In genomic region chrX:5165037-5165436, ce11 we compare ENCODE assay signal across 3 worm cellular contexts.
TF ChIP-seq lines count a peak whose summit lies in the region.

mans-3 (plus strand) TSS chrX:5165395.

TF ChIP-seq in whole organism, L2 larva, 48 proteins besides CTCF, POLR2A, EP300 and RAD21 (continued from another document):
- TF ChIP-seq R02D3.7 (tag; optimal IDR thresholded peaks at IDR 0.05; lab: Kevin White, UChicago) (no peak), sma-9 (GFP tag; optimal IDR thresholded peaks at IDR 0.05; lab: Kevin White, UChicago) (peak; percentile 94), sma-9 (tag; optimal IDR thresholded peaks at IDR 0.05; lab: Kevin White, UChicago) (no peak), mbf-1 (tag; optimal IDR thresholded peaks at IDR 0.05; lab: Kevin White, UChicago) (no peak), mab-5 (tag; optimal IDR thresholded peaks at IDR 0.05; lab: Kevin White, UChicago) (peak; percentile 80), lin-39 (tag; optimal IDR thresholded peaks at IDR 0.05; lab: Kevin White, UChicago) (peak; percentile 23), dmd-4 (tag; optimal IDR thresholded peaks at IDR 0.05; lab: Kevin White, UChicago) (no peak), gmeb-1 (tag; optimal IDR thresholded peaks at IDR 0.05; lab: Kevin White, UChicago) (peak; percentile 85), peb-1 (tag; optimal IDR thresholded peaks at IDR 0.05; lab: Kevin White, UChicago) (no peak), F13H6.1 (tag; optimal IDR thresholded peaks at IDR 0.05; lab: Kevin White, UChicago) (peak; percentile 91), crh-2 (tag; optimal IDR thresholded peaks at IDR 0.05; lab: Kevin White, UChicago) (peak; percentile 98), Y55F3AM.14 (GFP tag; optimal IDR thresholded peaks at IDR 0.05; lab: Kevin White, UChicago) (peak; percentile 43), aly-2 (tag; optimal IDR thresholded peaks at IDR 0.05; lab: Kevin White, UChicago) (no peak), alr-1 (tag; optimal IDR thresholded peaks at IDR 0.05; lab: Kevin White, UChicago) (no peak), zag-1 (tag; optimal IDR thresholded peaks at IDR 0.05; lab: Kevin White, UChicago) (peak; percentile 81), lsy-2 (tag; optimal IDR thresholded peaks at IDR 0.05; lab: Kevin White, UChicago) (peak; percentile 77 to 93), nhr-129 (tag; optimal IDR thresholded peaks at IDR 0.05; lab: Kevin White, UChicago) (peak; percentile 93), egl-27 (tag; optimal IDR thresholded peaks at IDR 0.05; lab: Kevin White, UChicago) (peak; percentile 85), nhr-6 (tag; optimal IDR thresholded peaks at IDR 0.05; lab: Kevin White, UChicago) (peak; percentile 88), C34F6.9 (tag; optimal IDR thresholded peaks at IDR 0.05; lab: Kevin White, UChicago) (peak; percentile 92), ZK546.5 (tag; optimal IDR thresholded peaks at IDR 0.05; lab: Kevin White, UChicago) (no peak), lin-11 (tag; optimal IDR thresholded peaks at IDR 0.05; lab: Kevin White, UChicago) (peak; percentile 71)
TF ChIP-seq in whole organism, L2 larva: peak in this region for 29.

TF ChIP-seq in whole organism, L4 larva, 104 proteins besides CTCF, POLR2A, EP300 and RAD21 (continued from another document and continues in another):
- TF ChIP-seq nhr-10 (tag; optimal IDR thresholded peaks at IDR 0.05; lab: Kevin White, UChicago) = no peak
- TF ChIP-seq zfp-3 (GFP tag; conservative IDR thresholded peaks at IDR 0.05; lab: Robert Waterston, UW) = 0 out of 2 replicates have a peak, but pooled peaks have one; percentile 18
- TF ChIP-seq saeg-2 (GFP tag; IDR thresholded peaks at IDR 0.05; lab: Robert Waterston, UW) = 0 out of 2 replicates have a peak, but pooled peaks have one; percentile 35
- TF ChIP-seq egl-27 (tag; optimal IDR thresholded peaks at IDR 0.05; lab: Kevin White, UChicago) = no peak
- no peak for TF ChIP-seq snpc-4 (tag; optimal IDR thresholded peaks at IDR 0.05; lab: Kevin White, UChicago)
- TF ChIP-seq daf-19 (GFP tag; conservative IDR thresholded peaks at IDR 0.05; lab: Robert Waterston, UW) = no peak; the same call in 1 of the 2 replicates
- TF ChIP-seq mxl-2 (GFP tag; conservative IDR thresholded peaks at IDR 0.05; lab: Robert Waterston, UW) = peak; percentile 96
- no peak for TF ChIP-seq vab-7 (GFP tag; IDR thresholded peaks at IDR 0.05; lab: Robert Waterston, UW)
- no peak for TF ChIP-seq D1046.2 (GFP tag; IDR thresholded peaks at IDR 0.05; lab: Robert Waterston, UW)
- TF ChIP-seq spr-1 (tag; optimal IDR thresholded peaks at IDR 0.05; lab: Kevin White, UChicago) = peak; percentile 88
- no peak for TF ChIP-seq ces-1 (GFP tag; optimal IDR thresholded peaks at IDR 0.05; lab: Kevin White, UChicago)
- TF ChIP-seq dpl-1 (GFP tag; optimal IDR thresholded peaks at IDR 0.05; lab: Kevin White, UChicago) = peak; percentile 79
- peak; percentile 87 for TF ChIP-seq F37D6.2 (tag; optimal IDR thresholded peaks at IDR 0.05; lab: Kevin White, UChicago)
- no peak for TF ChIP-seq lin-15B (tag; optimal IDR thresholded peaks at IDR 0.05; lab: Kevin White, UChicago)
- no peak for TF ChIP-seq daf-12 (tag; optimal IDR thresholded peaks at IDR 0.05; lab: Kevin White, UChicago)
- peak; percentile 80 for TF ChIP-seq lin-13 (GFP tag; optimal IDR thresholded peaks at IDR 0.05; lab: Kevin White, UChicago)
- TF ChIP-seq tra-1 (GFP tag; IDR thresholded peaks at IDR 0.05; lab: Robert Waterston, UW) = peak; percentile 82
- peak; percentile 42 for TF ChIP-seq ceh-32 (tag; optimal IDR thresholded peaks at IDR 0.05; lab: Kevin White, UChicago; ENCODE audit: poor library complexity)
- TF ChIP-seq gei-8 (GFP tag; optimal IDR thresholded peaks at IDR 0.05; lab: Kevin White, UChicago) = peak; percentile 15
- no peak for TF ChIP-seq F26F4.8 (GFP tag; conservative IDR thresholded peaks at IDR 0.05; lab: Robert Waterston, UW)
- TF ChIP-seq dve-1 (tag; optimal IDR thresholded peaks at IDR 0.05; lab: Kevin White, UChicago; ENCODE audit: insufficient read depth) = peak; percentile 99
- no peak for TF ChIP-seq unc-39 (tag; optimal IDR thresholded peaks at IDR 0.05; lab: Kevin White, UChicago)
- no peak for TF ChIP-seq nhr-76 (tag; optimal IDR thresholded peaks at IDR 0.05; lab: Kevin White, UChicago)
- TF ChIP-seq dmd-6 (GFP tag; IDR thresholded peaks at IDR 0.05; lab: Robert Waterston, UW) = peak; percentile 95
- TF ChIP-seq ztf-7 (tag; optimal IDR thresholded peaks at IDR 0.05; lab: Kevin White, UChicago) = peak; percentile 25
- peak; percentile 68 for TF ChIP-seq attf-4 (tag; optimal IDR thresholded peaks at IDR 0.05; lab: Kevin White, UChicago)
- peak; percentile 81 for TF ChIP-seq nhr-42 (GFP tag; IDR thresholded peaks at IDR 0.05; lab: Robert Waterston, UW)
- TF ChIP-seq zip-11 (GFP tag; IDR thresholded peaks at IDR 0.05; lab: Robert Waterston, UW) = no peak
- peak; percentile 73 for TF ChIP-seq lin-29 (GFP tag; IDR thresholded peaks at IDR 0.05; lab: Robert Waterston, UW)
- TF ChIP-seq aha-1 (tag; lab: Kevin White, UChicago) = peak; percentile 96
- TF ChIP-seq Y75B8A.6 (GFP tag; IDR thresholded peaks at IDR 0.05; lab: Robert Waterston, UW) = no peak
- no peak for TF ChIP-seq mdt-29 (GFP tag; IDR thresholded peaks at IDR 0.05; lab: Robert Waterston, UW)
- TF ChIP-seq skn-1 (tag; optimal IDR thresholded peaks at IDR 0.05; lab: Kevin White, UChicago) = no peak
- TF ChIP-seq nhr-77 (tag; optimal IDR thresholded peaks at IDR 0.05; lab: Kevin White, UChicago) = peak; percentile 92
- TF ChIP-seq lin-38 (GFP tag; IDR thresholded peaks at IDR 0.05; lab: Robert Waterston, UW) = no peak
- TF ChIP-seq nhr-102 (tag; optimal IDR thresholded peaks at IDR 0.05; lab: Kevin White, UChicago) = peak; percentile 94
- TF ChIP-seq duxl-1 (tag; optimal IDR thresholded peaks at IDR 0.05; lab: Kevin White, UChicago; ENCODE audit: poor library complexity) = peak; percentile 84
- no peak for TF ChIP-seq zag-1 (tag; optimal IDR thresholded peaks at IDR 0.05; lab: Kevin White, UChicago)
- peak; percentile 42 for TF ChIP-seq jun-1 (tag; optimal IDR thresholded peaks at IDR 0.05; lab: Kevin White, UChicago)
- TF ChIP-seq F44E2.7 (GFP tag; IDR thresholded peaks at IDR 0.05; lab: Robert Waterston, UW) = no peak
- TF ChIP-seq php-3 (GFP tag; IDR thresholded peaks at IDR 0.05; lab: Robert Waterston, UW) = no peak; the same call in 1 of the 2 replicates
- peak; percentile 81; the same call in 1 of the 2 replicates for TF ChIP-seq ceh-20 (GFP tag; IDR thresholded peaks at IDR 0.05; lab: Robert Waterston, UW)
- TF ChIP-seq ztf-11 (tag; optimal IDR thresholded peaks at IDR 0.05; lab: Kevin White, UChicago) = no peak
- no peak for TF ChIP-seq unc-130 (GFP tag; optimal IDR thresholded peaks at IDR 0.05; lab: Kevin White, UChicago)
- TF ChIP-seq unc-62 (GFP tag; optimal IDR thresholded peaks at IDR 0.05 in 1 of 2; lab: Kevin White, UChicago) = peak in 1 of 2 experiments; percentile 84
- no peak for TF ChIP-seq unc-62 (tag; optimal IDR thresholded peaks at IDR 0.05; lab: Kevin White, UChicago)
- no peak for TF ChIP-seq F49E8.2 (tag; optimal IDR thresholded peaks at IDR 0.05; lab: Kevin White, UChicago; ENCODE audit: borderline replicate concordance)
- TF ChIP-seq F10B5.3 (tag; optimal IDR thresholded peaks at IDR 0.05; lab: Kevin White, UChicago) = no peak
- no peak for TF ChIP-seq R02D3.7 (tag; optimal IDR thresholded peaks at IDR 0.05; lab: Kevin White, UChicago)
- TF ChIP-seq ctbp-1 (GFP tag; IDR thresholded peaks at IDR 0.05; lab: Robert Waterston, UW) = no peak; the same call in 1 of the 2 replicates
- TF ChIP-seq T20F7.1 (GFP tag; optimal IDR thresholded peaks at IDR 0.05; lab: Kevin White, UChicago) = peak; percentile 84
- no peak for TF ChIP-seq lin-39 (tag; optimal IDR thresholded peaks at IDR 0.05; lab: Kevin White, UChicago)
- no peak for TF ChIP-seq tag-97 (GFP tag; IDR thresholded peaks at IDR 0.05; lab: Robert Waterston, UW)
- TF ChIP-seq hlh-11 (tag; optimal IDR thresholded peaks at IDR 0.05; lab: Kevin White, UChicago) = peak; percentile 98
- TF ChIP-seq madf-5 (GFP tag; IDR thresholded peaks at IDR 0.05; lab: Robert Waterston, UW) = no peak
- peak; percentile 74 for TF ChIP-seq nhr-25 (tag; optimal IDR thresholded peaks at IDR 0.05; lab: Kevin White, UChicago; ENCODE audit: borderline replicate concordance, insufficient read depth)

TF ChIP-seq in whole organism, late embryonic, 69 proteins besides CTCF, POLR2A, EP300 and RAD21 (continued from another document):
- peak; percentile 7 for TF ChIP-seq Y22D7AL.16 (tag; optimal IDR thresholded peaks at IDR 0.05; lab: Kevin White, UChicago)
- TF ChIP-seq eyg-1 (tag; optimal IDR thresholded peaks at IDR 0.05; lab: Kevin White, UChicago) = peak; percentile 38
- TF ChIP-seq ceh-45 (GFP tag; IDR thresholded peaks at IDR 0.05; lab: Robert Waterston, UW) = peak; percentile 28; the same call in 1 of the 2 replicates
- peak; percentile 39 for TF ChIP-seq ets-4 (tag; optimal IDR thresholded peaks at IDR 0.05; lab: Kevin White, UChicago)
- TF ChIP-seq dmd-4 (tag; optimal IDR thresholded peaks at IDR 0.05; lab: Kevin White, UChicago; ENCODE audit: borderline replicate concordance) = peak; percentile 51
- peak; percentile 54 for TF ChIP-seq sox-4 (tag; optimal IDR thresholded peaks at IDR 0.05; lab: Kevin White, UChicago)
- peak; percentile 76 for TF ChIP-seq sdc-2 (tag; optimal IDR thresholded peaks at IDR 0.05; lab: Kevin White, UChicago)
- TF ChIP-seq dve-1 (tag; optimal IDR thresholded peaks at IDR 0.05; lab: Kevin White, UChicago) = peak; percentile 49
- peak; percentile 76 for TF ChIP-seq unc-42 (tag; optimal IDR thresholded peaks at IDR 0.05; lab: Kevin White, UChicago)
- peak; percentile 91 for TF ChIP-seq nfya-1 (tag; optimal IDR thresholded peaks at IDR 0.05; lab: Kevin White, UChicago)
- TF ChIP-seq unc-55 (GFP tag; optimal IDR thresholded peaks at IDR 0.05; lab: Kevin White, UChicago) = peak; percentile 72
- peak; percentile 65 for TF ChIP-seq unc-86 (tag; optimal IDR thresholded peaks at IDR 0.05; lab: Kevin White, UChicago)
- no peak for TF ChIP-seq ceh-9 (tag; optimal IDR thresholded peaks at IDR 0.05; lab: Kevin White, UChicago)
- TF ChIP-seq ceh-14 (tag; optimal IDR thresholded peaks at IDR 0.05; lab: Kevin White, UChicago) = peak; percentile 39
- peak; percentile 23 for TF ChIP-seq lin-11 (tag; optimal IDR thresholded peaks at IDR 0.05; lab: Kevin White, UChicago)
- TF ChIP-seq syd-9 (tag; optimal IDR thresholded peaks at IDR 0.05; lab: Kevin White, UChicago) = peak; percentile 73
- peak; percentile 44 for TF ChIP-seq T23F11.4 (GFP tag; optimal IDR thresholded peaks at IDR 0.05; lab: Kevin White, UChicago)
- peak; percentile 76 for TF ChIP-seq hlh-30 (tag; optimal IDR thresholded peaks at IDR 0.05; lab: Kevin White, UChicago; ENCODE audit: insufficient read depth)
- peak; percentile 44 for TF ChIP-seq pros-1 (tag; optimal IDR thresholded peaks at IDR 0.05; lab: Kevin White, UChicago)
- TF ChIP-seq F13H6.1 (tag; optimal IDR thresholded peaks at IDR 0.05; lab: Kevin White, UChicago) = peak; percentile 53
- TF ChIP-seq hlh-6 (tag; optimal IDR thresholded peaks at IDR 0.05; lab: Kevin White, UChicago) = no peak
- peak; percentile 60 for TF ChIP-seq unc-3 (GFP tag; conservative IDR thresholded peaks at IDR 0.05; lab: Robert Waterston, UW)
- peak; percentile 47 for TF ChIP-seq unc-3 (tag; optimal IDR thresholded peaks at IDR 0.05; lab: Kevin White, UChicago)
- peak; percentile 69 for TF ChIP-seq ceh-34 (tag; optimal IDR thresholded peaks at IDR 0.05; lab: Kevin White, UChicago)
- peak; percentile 79 for TF ChIP-seq tbx-2 (tag; optimal IDR thresholded peaks at IDR 0.05; lab: Kevin White, UChicago)
- TF ChIP-seq mec-3 (tag; optimal IDR thresholded peaks at IDR 0.05; lab: Kevin White, UChicago; ENCODE audit: borderline replicate concordance) = no peak
- TF ChIP-seq fkh-6 (tag; optimal IDR thresholded peaks at IDR 0.05; lab: Kevin White, UChicago) = peak; percentile 16
- peak; percentile 44 for TF ChIP-seq nhr-232 (tag; optimal IDR thresholded peaks at IDR 0.05; lab: Kevin White, UChicago)
- peak; percentile 29 for TF ChIP-seq ceh-6 (GFP tag; optimal IDR thresholded peaks at IDR 0.05; lab: Kevin White, UChicago)
- TF ChIP-seq ceh-2 (tag; optimal IDR thresholded peaks at IDR 0.05; lab: Kevin White, UChicago) = peak; percentile 51
- TF ChIP-seq pha-2 (tag; optimal IDR thresholded peaks at IDR 0.05; lab: Kevin White, UChicago) = peak; percentile 15
- no peak for TF ChIP-seq C08G9.2 (tag; optimal IDR thresholded peaks at IDR 0.05; lab: Kevin White, UChicago)
- peak; percentile 20 for TF ChIP-seq ceh-48 (tag; optimal IDR thresholded peaks at IDR 0.05; lab: Kevin White, UChicago)
- TF ChIP-seq gmeb-2 (tag; optimal IDR thresholded peaks at IDR 0.05; lab: Kevin White, UChicago) = peak; percentile 56
